Worm (Caenorhabditis elegans) whole organism, mixed stage, embryonic: ENCODE data around the gene nhr-114.

Source experiments
- blmp-1 ChIP-seq: fragments of 150-350 bp; optimal IDR thresholded peaks from 2 replicates; lab custom pipeline; 2014; ENCODE audit warnings: missing biosample characterization, missing genetic modification characterization
- ces-1 ChIP-seq: fragments of 150-350 bp; optimal IDR thresholded peaks from 2 replicates; lab custom pipeline; 2014; ENCODE audit warnings: missing biosample characterization, missing genetic modification reagents, missing genetic modification characterization
- nhr-237 ChIP-seq: fragments of 150-350 bp; optimal IDR thresholded peaks from 2 replicates; lab custom pipeline; 2014; ENCODE audit warnings: missing biosample characterization, missing genetic modification characterization
- nhr-28 ChIP-seq: fragments of 150-350 bp; optimal IDR thresholded peaks from 2 replicates; lab custom pipeline; 2014; ENCODE audit warnings: missing biosample characterization, missing genetic modification characterization
- sem-2 ChIP-seq: fragments of 200-800 bp; sonication (Bioruptor generic); optimal IDR thresholded peaks from 2 replicates; lab custom pipeline; 2018; ENCODE audit warnings: mild to moderate bottlenecking, missing genetic modification characterization, missing compliant biosample characterization
- snpc-4 ChIP-seq: fragments of 150-350 bp; optimal IDR thresholded peaks from 2 replicates; lab custom pipeline; 2014; ENCODE audit warnings: missing biosample characterization, missing genetic modification characterization
- ztf-11 ChIP-seq: fragments of 150-350 bp; optimal IDR thresholded peaks from 2 replicates; lab custom pipeline; 2014; ENCODE audit warnings: missing biosample characterization, missing genetic modification characterization

DNA sequence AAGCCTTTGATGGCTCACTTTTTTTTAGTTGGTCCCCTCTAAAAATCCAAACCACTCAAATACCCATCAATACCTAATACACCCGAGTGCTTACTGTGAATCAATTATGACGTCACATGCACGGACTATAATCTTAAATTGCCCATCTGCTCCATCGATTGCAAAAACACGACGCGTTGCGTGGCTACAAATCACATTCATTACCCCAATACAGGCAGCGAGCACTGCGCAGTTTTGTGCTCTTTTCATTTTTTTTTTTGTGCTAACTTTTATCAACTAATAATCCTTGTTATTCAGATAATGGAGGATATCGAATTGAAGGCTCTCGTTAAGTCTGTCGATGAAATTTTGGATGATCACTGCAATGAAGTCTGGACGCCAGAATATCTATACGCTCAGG, 26.9 kb upstream of the nhr-114 start, which contains the start of gene Y45G5AM.5:
- TF ChIP-seq snpc-4 (tag; lab: Kevin White, UChicago) = no peak
- no peak for TF ChIP-seq blmp-1 (tag; lab: Kevin White, UChicago)
- TF ChIP-seq nhr-28 = no peak
- no peak for TF ChIP-seq ces-1 (GFP tag; lab: Kevin White, UChicago)
- no peak for TF ChIP-seq ztf-11
- TF ChIP-seq sem-2 (GFP tag; lab: Kevin White, UChicago) = no peak
- TF ChIP-seq nhr-237 = no peak
